Worm (Caenorhabditis elegans): Measurements from ENCODE around the gene dyci-1.
A peak's percentile ranks its signal among the peaks of the same experiment; 100 is the strongest.

The dyci-1 gene

DNA sequence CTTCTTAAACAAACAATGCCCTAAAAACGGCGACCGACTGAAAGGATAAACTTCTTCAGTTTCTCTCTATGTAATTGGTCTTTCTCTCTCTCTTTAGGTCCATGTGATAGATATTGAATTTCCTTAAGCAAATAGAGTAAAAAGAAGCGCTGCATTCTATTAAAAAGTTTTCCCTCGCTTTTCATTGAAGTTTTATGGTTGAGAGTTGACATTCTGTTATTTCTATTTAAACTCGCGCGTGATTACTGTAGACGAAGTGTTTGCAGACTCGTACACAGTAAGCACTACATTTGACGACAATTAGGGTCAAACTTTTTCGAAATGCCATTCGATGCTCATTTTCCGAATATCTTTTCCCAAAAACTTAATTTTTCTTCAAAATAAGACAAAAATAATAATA, 7.9 kb downstream of the dyci-1 start:
- TF ChIP-seq zip-2 (tag; optimal IDR thresholded peaks at IDR 0.05) (no peak), snpc-1.2 (GFP tag; IDR thresholded peaks at IDR 0.05) (peak; percentile 62), ceh-62 (tag; optimal IDR thresholded peaks at IDR 0.05) (no peak)

DNA sequence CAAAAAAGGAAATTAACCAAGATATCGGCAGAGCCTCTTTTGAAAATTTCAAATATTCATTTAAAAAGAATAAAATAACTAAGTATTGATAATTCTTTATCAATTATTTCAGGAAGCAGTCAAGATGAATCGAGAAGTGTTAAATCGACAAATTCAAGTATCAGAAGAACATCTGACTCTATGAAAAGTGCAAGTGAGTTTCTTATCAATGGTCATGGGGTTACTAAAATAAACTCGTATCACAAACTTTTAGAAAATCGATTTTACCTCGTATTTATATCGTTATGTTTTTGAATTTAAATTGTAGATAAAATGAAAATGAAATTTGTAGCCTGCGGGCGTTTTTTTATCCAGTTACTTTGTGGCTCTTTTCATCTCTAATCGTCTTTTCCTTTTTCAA, 13.5 kb downstream of the dyci-1 start:
- TF ChIP-seq nhr-28 (tag; optimal IDR thresholded peaks at IDR 0.05), result peak; percentile 34
- no peak for TF ChIP-seq pha-4 (GFP tag; IDR thresholded peaks at IDR 0.05)
- TF ChIP-seq pha-4 (tag; optimal IDR thresholded peaks at IDR 0.05), result no peak
- peak; percentile 61 for TF ChIP-seq dve-1 (tag; optimal IDR thresholded peaks at IDR 0.05; ENCODE audit: insufficient read depth)
- TF ChIP-seq pqm-1 (tag; optimal IDR thresholded peaks at IDR 0.05), result no peak
- no peak for TF ChIP-seq egl-27 (tag; optimal IDR thresholded peaks at IDR 0.05)
- TF ChIP-seq nhr-77 (tag; optimal IDR thresholded peaks at IDR 0.05), result peak; percentile 44
- TF ChIP-seq F10B5.3 (tag; optimal IDR thresholded peaks at IDR 0.05), result no peak
- TF ChIP-seq aha-1 (tag), result peak; percentile 52
- peak; percentile 22 for TF ChIP-seq hlh-30 (tag; optimal IDR thresholded peaks at IDR 0.05; ENCODE audit: insufficient read depth)
- TF ChIP-seq daf-16 (GFP tag; optimal IDR thresholded peaks at IDR 0.05), result no peak
- TF ChIP-seq daf-16 (tag; optimal IDR thresholded peaks at IDR 0.05), result peak; percentile 48
- no peak for TF ChIP-seq Y5F2A.4 (GFP tag; optimal IDR thresholded peaks at IDR 0.05)

DNA sequence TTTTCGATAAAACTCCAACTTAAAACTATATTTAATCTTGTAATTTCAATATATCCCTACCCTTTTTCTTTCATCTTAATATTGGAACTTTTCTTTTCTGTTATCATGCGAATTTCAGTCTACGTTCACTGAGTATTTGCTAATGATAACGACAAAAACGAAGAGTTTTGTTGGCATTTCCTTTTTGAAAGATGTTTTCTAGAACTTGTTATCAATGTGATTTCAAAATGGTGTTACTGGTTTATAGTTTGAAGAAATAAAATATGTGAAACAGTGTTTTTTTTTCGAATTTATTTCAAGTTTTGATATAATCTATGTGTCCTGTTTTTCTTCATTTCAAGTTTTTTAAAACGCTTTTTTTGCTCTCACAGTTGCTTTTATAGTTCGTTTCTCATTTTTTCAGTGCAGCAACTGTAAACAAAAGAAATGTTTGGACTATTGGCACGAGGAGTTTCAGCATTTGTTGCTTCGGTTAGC, 14.6 kb downstream of the dyci-1 start, which contains the start of gene anat-1:
anat-1 (plus strand) TSS at position 427 of the 477 bp plus-strand sequence.
- no peak for TF ChIP-seq nhr-42 (GFP tag; IDR thresholded peaks at IDR 0.05)
- TF ChIP-seq cey-2 (tag; optimal IDR thresholded peaks at IDR 0.05; ENCODE audit: borderline replicate concordance, insufficient read depth), result no peak
- TF ChIP-seq F26F4.8 (GFP tag; conservative IDR thresholded peaks at IDR 0.05), result no peak
- TF ChIP-seq nhr-41 (GFP tag; IDR thresholded peaks at IDR 0.05), result no peak
- TF ChIP-seq dve-1 (tag; optimal IDR thresholded peaks at IDR 0.05; ENCODE audit: insufficient read depth), result peak; percentile 23
- TF ChIP-seq gei-8 (GFP tag; optimal IDR thresholded peaks at IDR 0.05), result no peak
- TF ChIP-seq pqm-1 (tag; optimal IDR thresholded peaks at IDR 0.05), result peak; percentile 73
- no peak for TF ChIP-seq set-16 (GFP tag; IDR thresholded peaks at IDR 0.05)
- TF ChIP-seq nhr-48 (tag; optimal IDR thresholded peaks at IDR 0.05), result no peak
- TF ChIP-seq dmd-9 (GFP tag; IDR thresholded peaks at IDR 0.05), result no peak
- no peak for TF ChIP-seq ceh-32 (tag; optimal IDR thresholded peaks at IDR 0.05; ENCODE audit: poor library complexity)
- no peak for TF ChIP-seq snpc-1.2 (GFP tag; IDR thresholded peaks at IDR 0.05)
- no peak for TF ChIP-seq F10B5.3 (tag; optimal IDR thresholded peaks at IDR 0.05)
- TF ChIP-seq aha-1 (tag), result no peak
- no peak for TF ChIP-seq F49E8.2 (tag; optimal IDR thresholded peaks at IDR 0.05; ENCODE audit: borderline replicate concordance)
- no peak for TF ChIP-seq tag-97 (GFP tag; IDR thresholded peaks at IDR 0.05)
- no peak for TF ChIP-seq nhr-111 (GFP tag; optimal IDR thresholded peaks at IDR 0.05)
- TF ChIP-seq saeg-2 (GFP tag; IDR thresholded peaks at IDR 0.05), result no peak
- no peak for TF ChIP-seq unc-62 (GFP tag; optimal IDR thresholded peaks at IDR 0.05 in 1 of 2)
- no peak for TF ChIP-seq unc-62 (tag; optimal IDR thresholded peaks at IDR 0.05)
- TF ChIP-seq attf-4 (tag; optimal IDR thresholded peaks at IDR 0.05), result no peak
- no peak for TF ChIP-seq daf-16 (GFP tag; optimal IDR thresholded peaks at IDR 0.05)
- TF ChIP-seq daf-16 (tag; optimal IDR thresholded peaks at IDR 0.05), result peak; percentile 73
- TF ChIP-seq madf-9 (GFP tag; conservative IDR thresholded peaks at IDR 0.05), result no peak

DNA sequence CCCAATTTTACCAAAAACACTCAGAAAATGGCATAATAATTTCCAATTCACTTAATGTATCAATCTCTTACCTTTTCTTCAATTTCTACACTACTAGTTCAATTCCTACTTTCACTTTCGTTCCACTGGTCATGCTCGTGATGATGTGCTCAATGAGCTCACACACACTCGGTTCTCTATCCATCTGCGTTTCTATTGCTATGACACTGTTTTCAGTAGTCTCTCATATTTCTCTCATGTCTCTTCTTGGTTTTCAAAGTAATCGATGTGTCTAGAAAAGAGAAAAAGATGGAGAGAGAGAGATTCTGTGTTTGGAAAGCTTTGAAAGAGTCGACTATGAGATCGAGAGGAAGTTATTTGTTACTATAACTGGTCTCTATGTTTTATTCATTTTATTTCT, 17.8 kb downstream of the dyci-1 start:
- TF ChIP-seq lsy-2 (tag; optimal IDR thresholded peaks at IDR 0.05) (peak; percentile 23 to 77), F44E2.7 (GFP tag; IDR thresholded peaks at IDR 0.05) (no peak), dpl-1 (GFP tag; optimal IDR thresholded peaks at IDR 0.05) (peak; percentile 2), egl-27 (tag; optimal IDR thresholded peaks at IDR 0.05) (no peak), mdl-1 (tag; optimal IDR thresholded peaks at IDR 0.05) (peak in 1 of 2 experiments; percentile 69), fos-1 (tag; optimal IDR thresholded peaks at IDR 0.05) (no peak), ceh-28 (tag; optimal IDR thresholded peaks at IDR 0.05) (peak; percentile 52), dve-1 (tag; optimal IDR thresholded peaks at IDR 0.05; ENCODE audit: insufficient read depth) (peak; percentile 85), dmd-6 (GFP tag; IDR thresholded peaks at IDR 0.05) (peak; percentile 20; the same call in 1 of the 2 replicates), nhr-48 (tag; optimal IDR thresholded peaks at IDR 0.05) (peak; percentile 6), daf-16 (GFP tag; optimal IDR thresholded peaks at IDR 0.05) (no peak), daf-16 (tag; optimal IDR thresholded peaks at IDR 0.05) (peak; percentile 72), unc-39 (tag; optimal IDR thresholded peaks at IDR 0.05) (no peak), mep-1 (tag; optimal IDR thresholded peaks at IDR 0.05) (peak; percentile 75), T20F7.1 (GFP tag; optimal IDR thresholded peaks at IDR 0.05) (no peak), nhr-77 (tag; optimal IDR thresholded peaks at IDR 0.05) (peak; percentile 49), Y105C5A.15 (GFP tag; IDR thresholded peaks at IDR 0.05) (no peak), nhr-237 (tag; optimal IDR thresholded peaks at IDR 0.05) (no peak), pqm-1 (tag; optimal IDR thresholded peaks at IDR 0.05) (no peak), lin-39 (tag; optimal IDR thresholded peaks at IDR 0.05) (no peak), fkh-10 (GFP tag; optimal IDR thresholded peaks at IDR 0.05) (peak; percentile 43)

All from whole organism, L4 larva.